Worm (Caenorhabditis elegans) whole organism, L1 larva: ENCODE measurements around the gene C16D2.3.
A peak's percentile ranks its signal among the peaks of the same experiment; 100 is the strongest.

ENCODE experiments used
- C34B4.2 ChIP-seq: sonication (generic microtip); optimal IDR thresholded peaks from 2 replicates; lab custom pipeline; 2017; ENCODE audit warnings: mild to moderate bottlenecking, missing genetic modification characterization, missing compliant biosample characterization
- ceh-90 ChIP-seq: sonication (generic microtip); optimal IDR thresholded peaks from 2 replicates; lab custom pipeline; 2016; ENCODE audit warnings: missing genetic modification characterization, missing compliant biosample characterization
- nhr-11 ChIP-seq: fragments of 150-350 bp; optimal IDR thresholded peaks from 2 replicates; lab custom pipeline; 2014; ENCODE audit warnings: missing biosample characterization, missing genetic modification characterization
- nhr-71 ChIP-seq: sonication (generic microtip); optimal IDR thresholded peaks from 2 replicates; lab custom pipeline; 2016; ENCODE audit warnings: mild to moderate bottlenecking, missing genetic modification characterization, moderate library complexity, missing compliant biosample characterization
- snpc-4 ChIP-seq: fragments of 150-350 bp; optimal IDR thresholded peaks from 2 replicates; lab custom pipeline; 2014; ENCODE audit warnings: missing biosample characterization, missing genetic modification characterization
- sptf-1 ChIP-seq: fragments of 150-350 bp; optimal IDR thresholded peaks from 2 replicates; lab custom pipeline; 2014; ENCODE audit warnings: missing biosample characterization, missing genetic modification characterization
- ztf-11 ChIP-seq, 2 experiments: sonication (generic microtip); optimal IDR thresholded peaks; 2 replicates each; lab custom pipeline; 2016 to 2017; ENCODE audit warnings: missing genetic modification characterization in 2 of 2, missing biosample characterization in 1 of 2, missing compliant biosample characterization in 1 of 2

DNA sequence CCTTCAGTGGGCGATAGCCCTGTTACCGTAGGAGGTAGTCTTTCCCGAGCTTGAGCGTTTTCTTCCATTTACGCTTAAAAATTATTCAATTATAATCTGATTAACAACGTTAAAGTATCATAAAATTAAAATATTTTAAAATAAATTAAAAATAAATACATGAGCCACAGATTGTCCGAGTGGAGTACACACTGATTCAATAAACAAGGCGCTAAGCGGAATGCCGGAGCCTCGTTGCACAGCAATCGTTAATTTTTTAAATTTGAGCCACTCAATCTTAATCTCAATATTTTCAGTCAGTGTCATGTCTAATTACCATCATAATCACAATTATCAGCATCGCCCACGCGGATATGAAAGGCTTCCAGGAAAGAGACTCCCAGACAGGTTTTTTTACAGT lies 39.2 kb downstream of the C16D2.3 start, which contains the start of the genes sec-5 and pir-1:
- TF ChIP-seq nhr-11 (no peak), snpc-4 (tag; lab: Kevin White, UChicago) (no peak), sptf-1 (tag; lab: Kevin White, UChicago) (no peak), C34B4.2 (tag; lab: Kevin White, UChicago) (no peak), nhr-71 (tag; lab: Kevin White, UChicago) (peak; percentile 63), ceh-90 (tag; lab: Kevin White, UChicago) (no peak), ztf-11 (tag; optimal IDR thresholded peaks at IDR 0.05; lab: Kevin White, UChicago) (no peak)
